Worm (Caenorhabditis elegans): ENCODE results near the gene ZK829.9.

Gene ZK829.9

DNA sequence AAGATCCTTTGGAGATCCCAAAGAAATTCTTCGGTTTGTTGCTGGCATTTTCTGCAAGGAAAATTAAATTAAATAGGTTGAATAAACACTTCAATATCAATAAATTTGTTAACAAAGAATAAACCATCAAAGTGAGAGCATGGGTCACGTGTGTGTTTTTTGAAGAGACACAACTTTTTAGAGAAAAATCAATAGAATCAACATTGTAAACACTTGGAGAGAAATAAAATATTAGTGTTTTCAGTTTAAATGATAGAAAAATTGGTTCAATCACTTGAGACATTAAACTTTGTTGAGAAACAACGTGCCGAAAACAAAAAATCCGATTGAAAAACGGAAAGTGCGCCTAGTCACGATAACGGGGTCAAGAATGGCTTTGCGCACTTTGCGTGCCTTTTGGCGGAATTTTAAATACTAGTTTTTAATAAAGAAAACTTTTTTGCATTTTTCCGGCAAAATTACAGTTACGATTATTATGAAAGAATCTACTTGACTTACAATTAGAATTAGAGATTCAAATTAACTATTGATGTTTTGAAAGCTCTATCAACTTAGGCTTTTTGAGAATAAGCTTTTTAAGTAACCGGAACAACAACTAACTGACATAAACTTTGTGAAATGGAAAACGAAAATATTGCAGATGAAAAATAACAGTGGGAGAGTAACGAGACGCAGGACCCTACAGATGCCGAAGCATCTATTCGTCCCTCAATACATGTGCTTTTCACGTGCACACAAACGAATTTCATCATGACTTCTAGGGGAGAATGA is 8.7 kb upstream of the ZK829.9 start, which contains the start of gene ZK829.7 (continued):
- TF ChIP-seq tag-97 (GFP tag; IDR thresholded peaks at IDR 0.05) (no peak), vab-7 (GFP tag; IDR thresholded peaks at IDR 0.05) (no peak), Y5F2A.4 (GFP tag; optimal IDR thresholded peaks at IDR 0.05) (no peak), nhr-111 (GFP tag; optimal IDR thresholded peaks at IDR 0.05) (no peak), ZK546.5 (tag; optimal IDR thresholded peaks at IDR 0.05) (no peak), lin-15B (tag; optimal IDR thresholded peaks at IDR 0.05) (no peak)

DNA sequence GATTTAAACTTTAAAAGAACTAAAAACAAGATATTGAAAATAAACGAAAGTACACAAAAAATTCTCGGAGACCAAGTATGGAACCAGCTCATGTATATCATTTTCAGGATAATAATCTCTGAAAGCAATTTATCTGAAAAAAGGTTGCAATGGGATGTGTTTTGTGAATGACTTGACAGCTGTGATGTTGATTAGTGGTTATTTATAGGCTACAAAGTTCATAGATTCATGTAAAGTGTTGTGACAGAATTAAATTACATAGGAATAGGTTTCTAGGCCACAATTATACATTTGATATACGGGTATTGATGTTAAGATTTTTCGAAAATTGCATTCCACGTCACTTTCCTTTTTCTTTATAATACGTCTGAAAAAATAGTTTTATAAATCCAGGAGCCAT is 5.0 kb upstream of the ZK829.9 start, which contains the start of gene srj-1:
Gene srj-1 (minus strand): TSS at position 101 of the 400 bp plus-strand sequence.
- TF ChIP-seq unc-62 (GFP tag; optimal IDR thresholded peaks at IDR 0.05 in 1 of 2) (peak in 1 of 2 experiments; percentile 33), unc-62 (tag; optimal IDR thresholded peaks at IDR 0.05) (no peak), nhr-11 (tag; optimal IDR thresholded peaks at IDR 0.05) (peak; percentile 55), F26F4.8 (GFP tag; conservative IDR thresholded peaks at IDR 0.05) (no peak), zip-11 (GFP tag; IDR thresholded peaks at IDR 0.05) (no peak), F49E8.2 (tag; optimal IDR thresholded peaks at IDR 0.05; ENCODE audit: borderline replicate concordance) (no peak), saeg-2 (GFP tag; IDR thresholded peaks at IDR 0.05) (no peak), lin-15B (tag; optimal IDR thresholded peaks at IDR 0.05) (no peak)

- TF ChIP-seq zip-2 (tag; optimal IDR thresholded peaks at IDR 0.05) (no peak), zfp-2 (tag; optimal IDR thresholded peaks at IDR 0.05) (no peak), Y48G9A.11 (GFP tag; IDR thresholded peaks at IDR 0.05) (no peak), nhr-25 (tag; optimal IDR thresholded peaks at IDR 0.05; ENCODE audit: borderline replicate concordance, insufficient read depth) (no peak), ceh-82 (tag; optimal IDR thresholded peaks at IDR 0.05) (no peak), F10B5.3 (tag; optimal IDR thresholded peaks at IDR 0.05) (no peak), php-3 (GFP tag; IDR thresholded peaks at IDR 0.05) (0 out of 2 replicates have a peak, but pooled peaks have one; percentile 14), dmd-8 (GFP tag; IDR thresholded peaks at IDR 0.05) (no peak), dmd-9 (GFP tag; IDR thresholded peaks at IDR 0.05) (no peak), unc-62 (GFP tag; optimal IDR thresholded peaks at IDR 0.05 in 1 of 2) (peak in 1 of 2 experiments; percentile 84), unc-62 (tag; optimal IDR thresholded peaks at IDR 0.05) (no peak), mxl-2 (GFP tag; conservative IDR thresholded peaks at IDR 0.05) (no peak), ztf-7 (tag; optimal IDR thresholded peaks at IDR 0.05) (no peak), dpl-1 (GFP tag; optimal IDR thresholded peaks at IDR 0.05) (no peak), nhr-6 (tag; optimal IDR thresholded peaks at IDR 0.05) (no peak), snpc-4 (tag; optimal IDR thresholded peaks at IDR 0.05) (no peak), aha-1 (tag) (peak; percentile 68), nhr-42 (GFP tag; IDR thresholded peaks at IDR 0.05) (no peak), F44E2.7 (GFP tag; IDR thresholded peaks at IDR 0.05) (no peak)
Measured at ce11 chrIV:11986407-11986806, 16.1 kb downstream of the ZK829.9 start.

- no peak for TF ChIP-seq lim-7 (GFP tag; IDR thresholded peaks at IDR 0.05)
- TF ChIP-seq egl-27 (tag; optimal IDR thresholded peaks at IDR 0.05), result no peak
- no peak for TF ChIP-seq lir-3 (tag; optimal IDR thresholded peaks at IDR 0.05)
- TF ChIP-seq F49E8.2 (tag; optimal IDR thresholded peaks at IDR 0.05; ENCODE audit: borderline replicate concordance), result peak; percentile 11
- TF ChIP-seq dmd-8 (GFP tag; IDR thresholded peaks at IDR 0.05), result 0 out of 2 replicates have a peak, but pooled peaks have one; percentile 13
- TF ChIP-seq nhr-76 (tag; optimal IDR thresholded peaks at IDR 0.05), result no peak
- no peak for TF ChIP-seq nhr-25 (tag; optimal IDR thresholded peaks at IDR 0.05; ENCODE audit: borderline replicate concordance, insufficient read depth)
- no peak for TF ChIP-seq aly-2 (tag; optimal IDR thresholded peaks at IDR 0.05)
- no peak for TF ChIP-seq ceh-82 (tag; optimal IDR thresholded peaks at IDR 0.05)
- no peak for TF ChIP-seq pqm-1 (tag; optimal IDR thresholded peaks at IDR 0.05)
- peak; percentile 32; the same call in 1 of the 2 replicates for TF ChIP-seq pha-4 (GFP tag; IDR thresholded peaks at IDR 0.05)
- TF ChIP-seq pha-4 (tag; optimal IDR thresholded peaks at IDR 0.05), result no peak
- no peak for TF ChIP-seq hlh-11 (tag; optimal IDR thresholded peaks at IDR 0.05)
- no peak; the same call in 1 of the 2 replicates for TF ChIP-seq lin-38 (GFP tag; IDR thresholded peaks at IDR 0.05)
- TF ChIP-seq fos-1 (tag; optimal IDR thresholded peaks at IDR 0.05), result no peak
- TF ChIP-seq ceh-62 (tag; optimal IDR thresholded peaks at IDR 0.05), result no peak
- TF ChIP-seq ceh-44 (GFP tag; IDR thresholded peaks at IDR 0.05), result 0 out of 2 replicates have a peak, but pooled peaks have one; percentile 34
- peak; percentile 66; the same call in 1 of the 2 replicates for TF ChIP-seq snpc-1.2 (GFP tag; IDR thresholded peaks at IDR 0.05)
- TF ChIP-seq mep-1 (tag; optimal IDR thresholded peaks at IDR 0.05), result no peak
- TF ChIP-seq nhr-48 (tag; optimal IDR thresholded peaks at IDR 0.05), result peak; percentile 39
Measured at ce11 chrIV:12005090-12005770, 34.9 kb downstream of the ZK829.9 start.
